Worm (Caenorhabditis elegans): ENCODE results near the gene ceh-40.

DNA sequence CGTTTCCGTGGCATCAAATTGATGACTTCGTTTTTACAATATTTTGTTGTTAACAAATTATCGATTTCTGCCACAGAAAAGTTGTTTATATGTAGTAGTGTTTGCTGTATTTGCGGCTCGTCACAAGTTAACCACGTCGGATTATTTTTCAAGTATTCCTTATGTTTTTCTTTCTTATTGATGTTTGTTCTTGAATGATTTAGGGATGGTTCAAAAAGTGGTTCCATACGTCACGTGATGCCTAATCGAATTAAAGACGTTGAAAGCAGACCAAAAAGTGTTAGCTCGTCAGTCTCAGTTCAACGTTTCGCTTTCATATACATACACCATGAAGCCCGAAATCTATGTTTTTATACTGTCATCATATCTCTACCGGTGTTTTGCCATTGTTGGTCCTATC lies 35.1 kb downstream of the ceh-40 start, which contains the start of gene lips-2:
- TF ChIP-seq nhr-237 (tag; optimal IDR thresholded peaks at IDR 0.05) (no peak), elt-3 (tag; optimal IDR thresholded peaks at IDR 0.05) (no peak), snpc-4 (tag; optimal IDR thresholded peaks at IDR 0.05) (no peak)
